Worm (Caenorhabditis elegans): ENCODE measurements around the gene henn-1.

DNA sequence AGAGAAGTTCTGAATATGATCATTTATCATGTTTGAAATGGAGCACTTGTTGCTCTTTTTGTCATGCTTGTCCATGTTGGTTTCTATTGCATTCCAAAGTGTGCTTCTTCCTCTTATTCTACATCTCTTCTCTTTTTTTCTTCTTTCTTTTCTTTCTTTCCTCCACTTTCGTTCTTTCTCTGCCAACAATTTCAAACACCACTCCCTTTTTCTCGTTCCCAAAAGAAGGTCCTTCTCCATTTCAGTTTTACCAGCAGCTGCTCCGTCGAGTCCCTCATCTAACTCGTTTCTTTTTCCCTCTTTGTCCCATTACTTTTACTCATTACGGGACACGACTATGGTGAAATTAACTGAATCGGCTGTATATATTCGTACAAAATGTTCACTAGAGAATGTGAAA, 22.5 kb downstream of the henn-1 start, which contains the start of gene F09G8.5:
- TF ChIP-seq flt-1 (GFP tag; IDR thresholded peaks at IDR 0.05) (no peak), klf-2 (GFP tag; conservative IDR thresholded peaks at IDR 0.05) (no peak), ztf-29 (GFP tag; IDR thresholded peaks at IDR 0.05) (no peak), ztf-23 (GFP tag; IDR thresholded peaks at IDR 0.05) (no peak), cog-1 (tag; optimal IDR thresholded peaks at IDR 0.05) (no peak), T22C8.4 (GFP tag; IDR thresholded peaks at IDR 0.05) (no peak), ref-1 (GFP tag; conservative IDR thresholded peaks at IDR 0.05) (no peak), tab-1 (GFP tag; IDR thresholded peaks at IDR 0.05) (no peak)
